Worm (Caenorhabditis elegans) whole organism, L1 larva: ENCODE measurements around the gene T18D3.6.

Source experiments
- C04F5.9 ChIP-seq: sonication (generic microtip); optimal IDR thresholded peaks from 2 replicates; lab custom pipeline; 2016; ENCODE audit warnings: missing genetic modification characterization, missing compliant biosample characterization
- C16A3.4 ChIP-seq: fragments of 150-350 bp; optimal IDR thresholded peaks from 2 replicates; lab custom pipeline; 2014; ENCODE audit warnings: missing biosample characterization, missing genetic modification characterization
- F16B12.6 ChIP-seq: fragments of 150-350 bp; optimal IDR thresholded peaks from 2 replicates; lab custom pipeline; 2014; ENCODE audit warnings: missing biosample characterization, missing genetic modification characterization
- ama-1 ChIP-seq: fragments of 150-350 bp; optimal IDR thresholded peaks from 2 replicates; lab custom pipeline; 2014
- ceh-8 ChIP-seq: fragments of 200-800 bp; sonication (Bioruptor generic); optimal IDR thresholded peaks from 2 replicates; lab custom pipeline; 2018; ENCODE audit warnings: mild to moderate bottlenecking, missing genetic modification characterization, moderate library complexity, missing compliant biosample characterization
- ceh-82 ChIP-seq, 3 experiments: fragments of 150-350 bp in 1 of 3; sonication (generic microtip) in 2 of 3; optimal IDR thresholded peaks; 2 replicates each; lab custom pipeline; 2014 to 2017; ENCODE audit warnings: missing biosample characterization in 3 of 3, missing genetic modification characterization in 3 of 3
- ceh-88 ChIP-seq: fragments of 200-800 bp; sonication (Bioruptor generic); IDR thresholded peaks from 2 replicates; pipeline ENCODE4 v1.3.6; 2022; ENCODE audit warnings: missing genetic modification characterization, missing compliant biosample characterization
- ceh-90 ChIP-seq: sonication (generic microtip); optimal IDR thresholded peaks from 2 replicates; lab custom pipeline; 2016; ENCODE audit warnings: missing genetic modification characterization, missing compliant biosample characterization
- ces-1 ChIP-seq: fragments of 150-350 bp; optimal IDR thresholded peaks from 2 replicates; lab custom pipeline; 2014; ENCODE audit warnings: missing biosample characterization, missing genetic modification reagents, missing genetic modification characterization
- dsc-1 ChIP-seq: sonication (generic microtip); optimal IDR thresholded peaks from 2 replicates; lab custom pipeline; 2016; ENCODE audit warnings: mild to moderate bottlenecking, missing genetic modification characterization, missing compliant biosample characterization
- efl-1 ChIP-seq, 4 experiments: fragments of 150-350 bp; optimal IDR thresholded peaks in 3 of 4; peaks in 1 of 4; 1 replicate in 1 of 4; 2 replicates in 3 of 4; lab custom pipeline; 2014; ENCODE audit warnings: missing biosample characterization in 2 of 4, missing genetic modification characterization in 2 of 4, missing genetic modification reagents in 2 of 4
- egl-27 ChIP-seq, 2 experiments: fragments of 150-350 bp in 1 of 2; sonication (generic microtip); optimal IDR thresholded peaks; 3 replicates each; lab custom pipeline; 2017 to 2018; ENCODE audit warnings: missing biosample characterization in 2 of 2, missing genetic modification characterization in 2 of 2, missing genetic modification reagents in 2 of 2
- elt-2 ChIP-seq: sonication (generic microtip); optimal IDR thresholded peaks from 2 replicates; lab custom pipeline; 2016; ENCODE audit warnings: missing genetic modification characterization, mild to moderate bottlenecking, inconsistent platforms, missing compliant biosample characterization, missing genetic modification reagents
- fkh-10 ChIP-seq: sonication (generic microtip); optimal IDR thresholded peaks from 2 replicates; lab custom pipeline; 2017; ENCODE audit warnings: missing biosample characterization, missing genetic modification reagents, missing genetic modification characterization
- fkh-4 ChIP-seq: sonication (generic microtip); optimal IDR thresholded peaks from 2 replicates; lab custom pipeline; 2016; ENCODE audit warnings: missing compliant biosample characterization, missing genetic modification characterization, borderline replicate concordance
- grh-1 ChIP-seq: fragments of 200-800 bp; sonication (Bioruptor generic); IDR thresholded peaks from 2 replicates; pipeline ENCODE4 v1.3.6; 2022; ENCODE audit warnings: missing genetic modification reagents, missing genetic modification characterization, missing compliant biosample characterization
- hlh-4 ChIP-seq: sonication (generic microtip); optimal IDR thresholded peaks from 2 replicates; lab custom pipeline; 2016; ENCODE audit warnings: mild to moderate bottlenecking, missing genetic modification characterization, missing compliant biosample characterization
- hpl-2 ChIP-seq: fragments of 150-350 bp; optimal IDR thresholded peaks from 2 replicates; lab custom pipeline; 2014; ENCODE audit warnings: missing biosample characterization, missing genetic modification reagents, missing genetic modification characterization
- isw-1 ChIP-seq: fragments of 200-800 bp; sonication (Bioruptor generic); IDR thresholded peaks from 2 replicates; pipeline ENCODE4 v1.3.6; 2022; ENCODE audit warnings: missing genetic modification characterization, missing compliant biosample characterization
- lin-13 ChIP-seq: fragments of 150-350 bp; optimal IDR thresholded peaks from 2 replicates; lab custom pipeline; 2014; ENCODE audit warnings: missing biosample characterization, missing genetic modification reagents, missing genetic modification characterization
- lin-14 ChIP-seq: fragments of 200-800 bp; sonication (Bioruptor generic); optimal IDR thresholded peaks from 2 replicates; lab custom pipeline; 2018; ENCODE audit warnings: mild to moderate bottlenecking, missing genetic modification characterization, moderate library complexity, missing compliant biosample characterization
- lin-15B ChIP-seq: fragments of 150-350 bp; sonication (generic microtip); optimal IDR thresholded peaks from 3 replicates; lab custom pipeline; 2014; ENCODE audit warnings: missing biosample characterization, missing genetic modification characterization
- lin-35 ChIP-seq, 2 experiments: fragments of 150-350 bp; optimal IDR thresholded peaks; 2 replicates each; lab custom pipeline; 2014; ENCODE audit warnings: missing biosample characterization in 2 of 2, missing genetic modification characterization in 2 of 2, missing genetic modification reagents in 2 of 2
- lin-39 ChIP-seq: fragments of 150-350 bp; optimal IDR thresholded peaks from 2 replicates; lab custom pipeline; 2014; ENCODE audit warnings: missing biosample characterization, missing genetic modification reagents, missing genetic modification characterization
- lir-3 ChIP-seq: sonication (generic microtip); optimal IDR thresholded peaks from 2 replicates; lab custom pipeline; 2016; ENCODE audit warnings: mild to moderate bottlenecking, missing genetic modification characterization, moderate library complexity, missing compliant biosample characterization; ENCODE audit not compliant: poor library complexity
- mab-9 ChIP-seq: fragments of 200-800 bp; sonication (Bioruptor generic); IDR thresholded peaks from 2 replicates; pipeline ENCODE4 v1.3.6; 2022; ENCODE audit warnings: missing genetic modification reagents, missing genetic modification characterization, missing compliant biosample characterization
- mef-2 ChIP-seq: fragments of 150-350 bp; optimal IDR thresholded peaks from 2 replicates; lab custom pipeline; 2014; ENCODE audit warnings: missing biosample characterization, missing genetic modification characterization
- nhr-19 ChIP-seq: fragments of 200-800 bp; sonication (Bioruptor generic); conservative IDR thresholded peaks from 2 replicates; pipeline ENCODE4 v1.3.6; 2022; ENCODE audit warnings: missing genetic modification characterization, missing compliant biosample characterization
- nhr-20 ChIP-seq: sonication (generic microtip); optimal IDR thresholded peaks from 2 replicates; lab custom pipeline; 2016; ENCODE audit warnings: mild to moderate bottlenecking, missing genetic modification characterization, missing compliant biosample characterization
- nhr-77 ChIP-seq: fragments of 150-350 bp; optimal IDR thresholded peaks from 2 replicates; lab custom pipeline; 2014; ENCODE audit warnings: missing biosample characterization, missing genetic modification characterization
- nhr-84 ChIP-seq: sonication (generic microtip); optimal IDR thresholded peaks from 2 replicates; lab custom pipeline; 2017; ENCODE audit warnings: missing biosample characterization, missing genetic modification characterization
- nhr-90 ChIP-seq: sonication (generic microtip); optimal IDR thresholded peaks from 2 replicates; lab custom pipeline; 2016; ENCODE audit warnings: mild to moderate bottlenecking, missing genetic modification characterization, missing compliant biosample characterization; ENCODE audit not compliant: poor library complexity
- pax-3 ChIP-seq: fragments of 200-800 bp; sonication (Bioruptor generic); optimal IDR thresholded peaks from 2 replicates; lab custom pipeline; 2018; ENCODE audit warnings: mild to moderate bottlenecking, missing genetic modification characterization, moderate library complexity, missing compliant biosample characterization
- rnt-1 ChIP-seq: sonication (generic microtip); optimal IDR thresholded peaks from 2 replicates; lab custom pipeline; 2016; ENCODE audit warnings: mild to moderate bottlenecking, missing genetic modification characterization, moderate library complexity, missing compliant biosample characterization
- snpc-4 ChIP-seq: fragments of 150-350 bp; optimal IDR thresholded peaks from 2 replicates; lab custom pipeline; 2014; ENCODE audit warnings: missing biosample characterization, missing genetic modification characterization
- sox-4 ChIP-seq: sonication (generic microtip); optimal IDR thresholded peaks from 2 replicates; lab custom pipeline; 2016; ENCODE audit warnings: missing genetic modification characterization, missing compliant biosample characterization
- sptf-1 ChIP-seq: fragments of 150-350 bp; optimal IDR thresholded peaks from 2 replicates; lab custom pipeline; 2014; ENCODE audit warnings: missing biosample characterization, missing genetic modification characterization
- sup-37 ChIP-seq: fragments of 200-800 bp; sonication (Bioruptor generic); optimal IDR thresholded peaks from 2 replicates; lab custom pipeline; 2018; ENCODE audit warnings: mild to moderate bottlenecking, missing genetic modification characterization, missing compliant biosample characterization
- tlp-1 ChIP-seq: fragments of 150-350 bp; optimal IDR thresholded peaks from 2 replicates; lab custom pipeline; 2014; ENCODE audit warnings: missing biosample characterization, missing genetic modification characterization
- unc-98 ChIP-seq: fragments of 200-800 bp; sonication (Bioruptor generic); IDR thresholded peaks from 2 replicates; pipeline ENCODE4 v1.3.6; 2022; ENCODE audit warnings: missing genetic modification characterization, missing compliant biosample characterization
- xbp-1 ChIP-seq: sonication (generic microtip); optimal IDR thresholded peaks from 2 replicates; lab custom pipeline; 2016; ENCODE audit warnings: missing genetic modification characterization, missing compliant biosample characterization
- zag-1 ChIP-seq: fragments of 150-350 bp; optimal IDR thresholded peaks from 2 replicates; lab custom pipeline; 2014; ENCODE audit warnings: missing biosample characterization, missing genetic modification characterization
- ztf-4 ChIP-seq: fragments of 150-350 bp; optimal IDR thresholded peaks from 2 replicates; lab custom pipeline; 2014; ENCODE audit warnings: missing biosample characterization, missing genetic modification characterization

Gene T18D3.6

ce11 chrX:12458021-12458420 is 8.3 kb downstream of the T18D3.6 start (continued):
- peak; percentile 56 for TF ChIP-seq C16A3.4 (tag; lab: Kevin White, UChicago)
- TF ChIP-seq mef-2 (tag; lab: Kevin White, UChicago): no peak
- no peak for TF ChIP-seq pax-3
- TF ChIP-seq ztf-4 (tag; lab: Kevin White, UChicago): no peak
- peak in 1 of 2 experiments; percentile 13 for TF ChIP-seq efl-1 (optimal IDR thresholded peaks at IDR 0.05; lab: Kevin White, UChicago)
- TF ChIP-seq efl-1 (GFP tag; optimal IDR thresholded peaks at IDR 0.05 in 1 of 2; lab: Kevin White, UChicago): peak in 1 of 2 experiments; percentile 50
- peak; percentile 53 for TF ChIP-seq rnt-1 (tag; lab: Kevin White, UChicago)
- no peak for TF ChIP-seq ama-1 (lab: Kevin White, UChicago)
- peak; percentile 10 for TF ChIP-seq xbp-1 (tag; lab: Kevin White, UChicago)
- TF ChIP-seq C04F5.9: no peak
- TF ChIP-seq lir-3 (tag; lab: Kevin White, UChicago): peak; percentile 27
- TF ChIP-seq lin-14 (GFP tag; lab: Kevin White, UChicago): no peak
- TF ChIP-seq lin-35 (GFP tag; optimal IDR thresholded peaks at IDR 0.05; lab: Kevin White, UChicago): peak in 1 of 2 experiments; percentile 65
- no peak for TF ChIP-seq isw-1 (GFP tag; lab: Robert Waterston, UW)
- TF ChIP-seq ces-1 (GFP tag; lab: Kevin White, UChicago): no peak
- no peak for TF ChIP-seq sox-4 (tag; lab: Kevin White, UChicago)
- no peak for TF ChIP-seq hlh-4 (tag; lab: Kevin White, UChicago)
- TF ChIP-seq fkh-10 (GFP tag; lab: Kevin White, UChicago): no peak
- no peak for TF ChIP-seq nhr-84 (tag; lab: Kevin White, UChicago)
- TF ChIP-seq mab-9 (GFP tag; lab: Robert Waterston, UW): no peak
- peak; percentile 20 for TF ChIP-seq sup-37
- no peak for TF ChIP-seq tlp-1 (tag; lab: Kevin White, UChicago)
- peak; percentile 57 for TF ChIP-seq nhr-19
- TF ChIP-seq nhr-77: no peak
- TF ChIP-seq sptf-1 (tag; lab: Kevin White, UChicago): no peak
- TF ChIP-seq lin-13 (GFP tag; lab: Kevin White, UChicago): no peak
- TF ChIP-seq dsc-1 (tag; lab: Kevin White, UChicago): no peak
- no peak for TF ChIP-seq unc-98 (GFP tag; lab: Robert Waterston, UW)
- no peak for TF ChIP-seq ceh-90 (tag; lab: Kevin White, UChicago)
- TF ChIP-seq ceh-8 (GFP tag; lab: Kevin White, UChicago): no peak
- no peak for TF ChIP-seq grh-1 (GFP tag; lab: Robert Waterston, UW)
- no peak for TF ChIP-seq zag-1 (tag; lab: Kevin White, UChicago)

ce11 chrX:12461557-12461956 is 11.9 kb downstream of the T18D3.6 start, which contains the start of gene odr-7:
Gene odr-7 (minus strand): TSS chrX:12461657.
- TF ChIP-seq nhr-90 (no peak), ceh-88 (no peak), ceh-82 (tag; optimal IDR thresholded peaks at IDR 0.05; lab: Kevin White, UChicago) (no peak), sptf-1 (tag; lab: Kevin White, UChicago) (no peak), F16B12.6 (tag; lab: Kevin White, UChicago) (no peak), elt-2 (tag; lab: Kevin White, UChicago) (no peak), egl-27 (tag; optimal IDR thresholded peaks at IDR 0.05; lab: Kevin White, UChicago) (no peak), snpc-4 (tag; lab: Kevin White, UChicago) (no peak), lin-14 (GFP tag; lab: Kevin White, UChicago) (no peak), hpl-2 (GFP tag; lab: Kevin White, UChicago) (no peak), nhr-84 (tag; lab: Kevin White, UChicago) (no peak), tlp-1 (tag; lab: Kevin White, UChicago) (no peak), fkh-4 (tag; lab: Kevin White, UChicago) (no peak), nhr-20 (tag; lab: Kevin White, UChicago) (no peak), lin-39 (tag; lab: Kevin White, UChicago) (no peak), C16A3.4 (tag; lab: Kevin White, UChicago) (no peak), unc-98 (GFP tag; lab: Robert Waterston, UW) (no peak), lin-15B (tag; lab: Kevin White, UChicago) (no peak)
